Worm (Caenorhabditis elegans): ENCODE results near the gene F48A11.4.

DNA sequence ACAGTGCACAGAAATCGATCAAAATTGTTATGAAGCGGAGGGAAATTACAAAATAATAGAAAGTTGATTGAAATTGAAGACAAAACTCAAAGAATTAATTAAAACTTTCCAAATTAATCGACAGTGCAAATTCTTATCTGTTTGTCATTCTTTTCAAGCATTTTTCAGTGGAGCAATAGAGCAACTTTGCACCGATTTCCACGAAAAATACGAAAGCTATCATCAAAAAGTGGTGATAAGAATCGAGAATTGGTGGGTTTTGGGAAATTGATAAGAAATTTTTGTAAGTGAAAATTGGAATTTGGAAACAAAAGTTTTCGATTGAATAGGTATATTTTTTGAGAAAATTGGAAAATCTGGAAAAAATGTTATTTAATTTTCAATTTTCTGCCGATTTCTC is 23.6 kb upstream of the F48A11.4 start:
- TF ChIP-seq unc-62 (GFP tag; optimal IDR thresholded peaks at IDR 0.05) (no peak), elt-3 (tag; optimal IDR thresholded peaks at IDR 0.05) (no peak), egl-27 (tag; optimal IDR thresholded peaks at IDR 0.05) (no peak), jun-1 (tag; optimal IDR thresholded peaks at IDR 0.05) (no peak), nhr-76 (tag; optimal IDR thresholded peaks at IDR 0.05) (no peak)

Measured in whole organism, L3 larva.